Worm (Caenorhabditis elegans) whole organism, L1 larva: ENCODE results near the gene T28D6.3.

Experiments used
- ets-5 ChIP-seq: fragments of 200-800 bp; sonication (Bioruptor generic); IDR thresholded peaks from 2 replicates; pipeline ENCODE4 v1.3.6; 2022; ENCODE audit warnings: missing genetic modification characterization, missing compliant biosample characterization
- hlh-4 ChIP-seq: sonication (generic microtip); optimal IDR thresholded peaks from 2 replicates; lab custom pipeline; 2016; ENCODE audit warnings: mild to moderate bottlenecking, missing genetic modification characterization, missing compliant biosample characterization
- nhr-47 ChIP-seq: sonication (generic microtip); optimal IDR thresholded peaks from 2 replicates; lab custom pipeline; 2016; ENCODE audit warnings: mild to moderate bottlenecking, missing genetic modification characterization, moderate library complexity, missing compliant biosample characterization

- TF ChIP-seq ets-5 (GFP tag; lab: Robert Waterston, UW): no peak
- no peak for TF ChIP-seq hlh-4 (tag; lab: Kevin White, UChicago)
- TF ChIP-seq nhr-47 (tag; lab: Kevin White, UChicago): no peak
Measured at ce11 chrIII:11359422-11359821, 7.1 kb upstream of the T28D6.3 start.
